Fruit fly (Drosophila melanogaster) whole organism, embryonic: Measurements from ENCODE around the gene CG6791.

Source experiments
- Ada2b ChIP-seq: fragments of 200-800 bp; sonication (Bioruptor generic); IDR thresholded peaks from 2 replicates; pipeline ENCODE4 v1.3.6; 2022; ENCODE audit warnings: missing biosample characterization, missing genetic modification characterization
- Atf-2 ChIP-seq: fragments of 200-800 bp; sonication (Bioruptor generic); optimal IDR thresholded peaks from 2 replicates; lab custom pipeline; 2016; ENCODE audit warnings: missing biosample characterization, missing genetic modification characterization
- CG11456 ChIP-seq: fragments of 200-800 bp; sonication (Bioruptor generic); IDR thresholded peaks from 3 replicates; pipeline ENCODE4 v1.3.6; 2022; ENCODE audit warnings: missing biosample characterization, missing genetic modification characterization
- CG11560 ChIP-seq: fragments of 200-800 bp; sonication (Bioruptor generic); IDR thresholded peaks from 3 replicates; pipeline ENCODE4 v1.3.6; 2022; ENCODE audit warnings: missing biosample characterization, missing genetic modification characterization
- CG12391 ChIP-seq: fragments of 200-800 bp; sonication (Bioruptor generic); optimal IDR thresholded peaks from 3 replicates; lab custom pipeline; 2018; ENCODE audit warnings: missing biosample characterization, mild to moderate bottlenecking, missing genetic modification characterization, moderate library complexity
- CG14710 ChIP-seq: fragments of 200-800 bp; sonication (Bioruptor generic); optimal IDR thresholded peaks from 3 replicates; lab custom pipeline; 2019; ENCODE audit warnings: missing biosample characterization, mild to moderate bottlenecking, missing genetic modification characterization, moderate library complexity
- CG15073 ChIP-seq: fragments of 200-800 bp; sonication (Bioruptor generic); optimal IDR thresholded peaks from 2 replicates; lab custom pipeline; 2016; ENCODE audit warnings: missing biosample characterization, missing genetic modification characterization
- CG15514 ChIP-seq: fragments of 200-800 bp; sonication (Bioruptor generic); optimal IDR thresholded peaks from 3 replicates; lab custom pipeline; 2017; ENCODE audit warnings: missing biosample characterization, missing genetic modification characterization, mild to moderate bottlenecking, moderate library complexity, missing genetic modification reagents
- CG17359 ChIP-seq: fragments of 200-800 bp; sonication (Bioruptor generic); optimal IDR thresholded peaks from 3 replicates; lab custom pipeline; 2018; ENCODE audit warnings: missing biosample characterization, mild to moderate bottlenecking, missing genetic modification characterization, moderate library complexity
- CG2116 ChIP-seq: fragments of 200-800 bp; sonication (Bioruptor generic); optimal IDR thresholded peaks from 3 replicates; lab custom pipeline; 2018; ENCODE audit warnings: missing biosample characterization, mild to moderate bottlenecking, missing genetic modification characterization
- CG2678 ChIP-seq: fragments of 200-800 bp; sonication (Bioruptor generic); optimal IDR thresholded peaks from 3 replicates; lab custom pipeline; 2019; ENCODE audit warnings: missing biosample characterization, mild to moderate bottlenecking, missing genetic modification characterization, moderate library complexity
- CG32532 ChIP-seq: fragments of 200-800 bp; sonication (Bioruptor generic); IDR thresholded peaks from 2 replicates; pipeline ENCODE4 v1.3.6; 2022; ENCODE audit warnings: missing biosample characterization, missing genetic modification characterization
- CG32772 ChIP-seq: fragments of 200-800 bp; sonication (Bioruptor generic); IDR thresholded peaks from 2 replicates; pipeline ENCODE4 v1.3.6; 2022; ENCODE audit warnings: missing biosample characterization, missing genetic modification characterization
- CG4404 ChIP-seq: fragments of 200-800 bp; sonication (Bioruptor generic); IDR thresholded peaks from 2 replicates; pipeline ENCODE4 v1.3.6; 2022; ENCODE audit warnings: missing biosample characterization, missing genetic modification characterization
- CG6813 ChIP-seq: fragments of 200-800 bp; sonication (Bioruptor generic); optimal IDR thresholded peaks from 2 replicates; lab custom pipeline; 2017; ENCODE audit warnings: missing biosample characterization, missing genetic modification characterization, mild to moderate bottlenecking, moderate library complexity, missing genetic modification reagents
- CG7357 ChIP-seq: fragments of 200-800 bp; sonication (Bioruptor generic); IDR thresholded peaks from 3 replicates; pipeline ENCODE4 v1.3.6; 2022; ENCODE audit warnings: missing biosample characterization, missing genetic modification characterization
- CG7839 ChIP-seq: fragments of 200-800 bp; sonication (Bioruptor generic); optimal IDR thresholded peaks from 3 replicates; lab custom pipeline; 2018; ENCODE audit warnings: missing biosample characterization, mild to moderate bottlenecking, missing genetic modification characterization, moderate library complexity
- CG9797 ChIP-seq: fragments of 200-800 bp; sonication (Bioruptor generic); optimal IDR thresholded peaks from 3 replicates; lab custom pipeline; 2018; ENCODE audit warnings: missing biosample characterization, mild to moderate bottlenecking, missing genetic modification characterization
- D19B ChIP-seq: fragments of 200-800 bp; sonication (Bioruptor generic); optimal IDR thresholded peaks from 2 replicates; lab custom pipeline; 2017; ENCODE audit warnings: missing biosample characterization, mild to moderate bottlenecking, missing genetic modification characterization
- Dp ChIP-seq: fragments of 200-800 bp; sonication (Bioruptor generic); optimal IDR thresholded peaks from 2 replicates; lab custom pipeline; 2018; ENCODE audit warnings: missing biosample characterization, mild to moderate bottlenecking, missing genetic modification characterization, moderate library complexity
- E2f2 ChIP-seq: fragments of 200-800 bp; sonication (Bioruptor generic); IDR thresholded peaks from 2 replicates; pipeline ENCODE4 v1.3.6; 2022; ENCODE audit warnings: missing biosample characterization, missing genetic modification characterization
- HLHmδ ChIP-seq: fragments of 200-800 bp; sonication (Bioruptor generic); optimal IDR thresholded peaks from 2 replicates; lab custom pipeline; 2018; ENCODE audit warnings: missing biosample characterization, mild to moderate bottlenecking, missing genetic modification characterization, moderate library complexity
- Lhr ChIP-seq: fragments of 200-800 bp; sonication (Bioruptor generic); optimal IDR thresholded peaks from 3 replicates; lab custom pipeline; 2017; ENCODE audit warnings: mild to moderate bottlenecking, missing biosample characterization, missing genetic modification reagents, missing genetic modification characterization
- Med ChIP-seq: fragments of 200-800 bp; sonication (Bioruptor generic); peaks from one replicate; lab custom pipeline; 2016; ENCODE audit warnings: missing biosample characterization, missing genetic modification characterization, mild to moderate bottlenecking, inconsistent platforms, moderate library complexity
- NfI ChIP-seq: fragments of 200-800 bp; sonication (Bioruptor generic); optimal IDR thresholded peaks from 3 replicates; lab custom pipeline; 2018; ENCODE audit warnings: missing biosample characterization, mild to moderate bottlenecking, missing genetic modification characterization, moderate library complexity
- Opbp ChIP-seq: fragments of 200-800 bp; sonication (Bioruptor generic); IDR thresholded peaks from 3 replicates; pipeline ENCODE4 v1.3.6; 2022; ENCODE audit warnings: missing biosample characterization, missing genetic modification characterization; ENCODE audit not compliant: partially characterized antibody
- Sox100B ChIP-seq: fragments of 200-800 bp; sonication (Bioruptor generic); optimal IDR thresholded peaks from 3 replicates; lab custom pipeline; 2018; ENCODE audit warnings: missing biosample characterization, mild to moderate bottlenecking, missing genetic modification characterization
- Trl ChIP-seq, 3 experiments: fragments of >200 bp in 2 of 3; fragments of 200-800 bp in 1 of 3; sonication (Bioruptor generic) in 1 of 3; optimal IDR thresholded peaks; 2 replicates in 1 of 3; 3 replicates in 2 of 3; lab custom pipeline; 2016 to 2017; ENCODE audit warnings: missing biosample characterization in 1 of 3, missing genetic modification characterization in 1 of 3
- ash1 ChIP-seq: fragments of 200-800 bp; sonication (Bioruptor generic); optimal IDR thresholded peaks from 2 replicates; lab custom pipeline; 2018; ENCODE audit warnings: missing biosample characterization, mild to moderate bottlenecking, missing genetic modification characterization
- chn ChIP-seq: fragments of 200-800 bp; sonication (Bioruptor generic); optimal IDR thresholded peaks from 2 replicates; lab custom pipeline; 2016; ENCODE audit warnings: missing biosample characterization, missing genetic modification characterization
- disco-r ChIP-seq: fragments of 200-800 bp; sonication (Bioruptor generic); optimal IDR thresholded peaks from 2 replicates; lab custom pipeline; 2016; ENCODE audit warnings: missing biosample characterization, missing genetic modification characterization
- eve ChIP-seq, 2 experiments: fragments of >200 bp; optimal IDR thresholded peaks; 2 replicates each; lab custom pipeline; 2017; ENCODE audit warnings: missing biosample characterization in 2 of 2, missing genetic modification characterization in 2 of 2
- gcm ChIP-seq: fragments of 200-800 bp; sonication (Bioruptor generic); optimal IDR thresholded peaks from 2 replicates; lab custom pipeline; 2019; ENCODE audit warnings: missing biosample characterization, mild to moderate bottlenecking, missing genetic modification characterization, moderate library complexity
- gt ChIP-seq: fragments of 200-800 bp; sonication (Bioruptor generic); IDR thresholded peaks from 2 replicates; pipeline ENCODE4 v1.3.6; 2022; ENCODE audit warnings: missing biosample characterization, missing genetic modification characterization
- hb ChIP-seq: fragments of 200-800 bp; sonication (Bioruptor generic); IDR thresholded peaks from 3 replicates; pipeline ENCODE4 v1.3.6; 2022; ENCODE audit warnings: missing biosample characterization, missing genetic modification characterization; ENCODE audit not compliant: partially characterized antibody
- hkb ChIP-seq, 2 experiments: fragments of 200-800 bp in 1 of 2; fragments of >200 bp in 1 of 2; sonication (Bioruptor generic) in 1 of 2; IDR thresholded peaks in 1 of 2; optimal IDR thresholded peaks in 1 of 2; 2 replicates each; pipeline versions ENCODE4 v1.3.6 to Lab custom; 2017 to 2022; ENCODE audit warnings: missing biosample characterization in 1 of 2, missing genetic modification characterization in 1 of 2
- hth ChIP-seq: fragments of >200 bp; optimal IDR thresholded peaks from 2 replicates; lab custom pipeline; 2017; ENCODE audit warnings: inconsistent platforms
- lbe ChIP-seq: fragments of 200-800 bp; sonication (Bioruptor generic); optimal IDR thresholded peaks from 2 replicates; lab custom pipeline; 2016; ENCODE audit warnings: missing biosample characterization, mild to moderate bottlenecking, missing genetic modification characterization
- nerfin-1 ChIP-seq: fragments of 200-800 bp; sonication (Bioruptor generic); optimal IDR thresholded peaks from 3 replicates; lab custom pipeline; 2019; ENCODE audit warnings: missing biosample characterization, mild to moderate bottlenecking, missing genetic modification characterization, moderate library complexity
- pfk ChIP-seq: fragments of 200-800 bp; sonication (Bioruptor generic); optimal IDR thresholded peaks from 2 replicates; lab custom pipeline; 2018; ENCODE audit warnings: missing biosample characterization, mild to moderate bottlenecking, missing genetic modification characterization, moderate library complexity
- ro ChIP-seq: fragments of 200-800 bp; sonication (Bioruptor generic); IDR thresholded peaks from 2 replicates; pipeline ENCODE4 v1.3.6; 2022; ENCODE audit warnings: missing biosample characterization, missing genetic modification characterization
- sc ChIP-seq, 3 experiments: fragments of >200 bp in 2 of 3; fragments of 200-800 bp in 1 of 3; sonication (Bioruptor generic) in 1 of 3; optimal IDR thresholded peaks; 2 replicates in 2 of 3; 3 replicates in 1 of 3; lab custom pipeline; 2017; ENCODE audit warnings: mild to moderate bottlenecking in 1 of 3, missing biosample characterization in 1 of 3, missing genetic modification characterization in 1 of 3, missing genetic modification reagents in 1 of 3
- trem ChIP-seq: fragments of 200-800 bp; optimal IDR thresholded peaks from 3 replicates; lab custom pipeline; 2019; ENCODE audit warnings: missing biosample characterization, mild to moderate bottlenecking, missing genetic modification characterization, moderate library complexity
- twi ChIP-seq: fragments of 200-800 bp; optimal IDR thresholded peaks from 2 replicates; lab custom pipeline; 2019; ENCODE audit warnings: missing biosample characterization, mild to moderate bottlenecking, missing genetic modification characterization, moderate library complexity
- vvl ChIP-seq: fragments of 200-800 bp; sonication (Bioruptor generic); IDR thresholded peaks from 2 replicates; pipeline ENCODE4 v1.3.6; 2022; ENCODE audit warnings: missing biosample characterization, missing genetic modification characterization
- z ChIP-seq: fragments of 200-800 bp; sonication (Bioruptor generic); IDR thresholded peaks from 3 replicates; pipeline ENCODE4 v1.3.6; 2022; ENCODE audit warnings: missing biosample characterization, missing genetic modification characterization
- zf30C ChIP-seq: fragments of 200-800 bp; sonication (Bioruptor generic); optimal IDR thresholded peaks from 3 replicates; lab custom pipeline; 2018; ENCODE audit warnings: missing biosample characterization, mild to moderate bottlenecking, missing genetic modification characterization

CG6791 gene

dm6 chr3R:11604654-11605436, 14.9 kb upstream of the CG6791 start (continued):
- TF ChIP-seq ro (GFP tag; lab: Robert Waterston, UW) (no peak), disco-r (GFP tag; lab: Kevin White, UChicago) (no peak), trem (tag; lab: Kevin White, UChicago) (peak; percentile 5), gcm (GFP tag; lab: Kevin White, UChicago) (peak; percentile 44), CG11560 (tag; lab: Robert Waterston, UW) (no peak), CG12391 (tag; lab: Kevin White, UChicago) (no peak), zf30C (no peak), vvl (GFP tag; lab: Robert Waterston, UW) (peak; percentile 60; the same call in 1 of the 2 replicates), CG4404 (GFP tag; lab: Robert Waterston, UW) (no peak), Trl (optimal IDR thresholded peaks at IDR 0.05; lab: Kevin White, UChicago) (peak; percentile 97 to 99), Trl (GFP tag; optimal IDR thresholded peaks at IDR 0.05; lab: Kevin White, UChicago) (peak; percentile 7), nerfin-1 (tag; lab: Kevin White, UChicago) (no peak), E2f2 (GFP tag; lab: Robert Waterston, UW) (peak; percentile 17; the same call in 1 of the 2 replicates), eve (GFP tag; optimal IDR thresholded peaks at IDR 0.05; lab: Kevin White, UChicago) (peak in 1 of 2 experiments; percentile 52), Ada2b (GFP tag; lab: Robert Waterston, UW) (no peak), D19B (no peak), lbe (GFP tag; lab: Kevin White, UChicago) (peak; percentile 44), CG32772 (no peak), pfk (GFP tag; lab: Kevin White, UChicago) (no peak), gt (GFP tag; lab: Robert Waterston, UW) (no peak), sc (optimal IDR thresholded peaks at IDR 0.05; lab: Kevin White, UChicago) (no peak), sc (GFP tag; optimal IDR thresholded peaks at IDR 0.05; lab: Kevin White, UChicago) (no peak), Atf-2 (GFP tag; lab: Kevin White, UChicago) (no peak), CG9797 (GFP tag; lab: Kevin White, UChicago) (no peak), twi (tag; lab: Kevin White, UChicago) (no peak), chn (GFP tag; lab: Kevin White, UChicago) (no peak), CG15514 (GFP tag; lab: Kevin White, UChicago) (no peak), CG32532 (peak; percentile 68; the same call in 1 of the 2 replicates), NfI (GFP tag; lab: Kevin White, UChicago) (no peak), CG15073 (GFP tag; lab: Kevin White, UChicago) (no peak), Opbp (peak; percentile 48; the same call in 1 of the 3 replicates), CG7839 (tag; lab: Kevin White, UChicago) (no peak), CG17359 (tag; lab: Kevin White, UChicago) (no peak), CG2678 (tag; lab: Kevin White, UChicago) (peak; percentile 5), CG11456 (GFP tag; lab: Robert Waterston, UW) (no peak), hth (lab: Kevin White, UChicago) (no peak), CG14710 (tag; lab: Kevin White, UChicago) (no peak), Med (GFP tag; lab: Kevin White, UChicago) (peak; percentile 60), hb (GFP tag; lab: Robert Waterston, UW) (no peak), ash1 (GFP tag; lab: Kevin White, UChicago) (no peak), z (GFP tag; lab: Robert Waterston, UW) (peak; percentile 64; the same call in 1 of the 3 replicates), hkb (optimal IDR thresholded peaks at IDR 0.05; lab: Kevin White, UChicago) (no peak), hkb (GFP tag; IDR thresholded peaks at IDR 0.05; lab: Robert Waterston, UW) (no peak), Lhr (no peak), HLHmδ (GFP tag; lab: Kevin White, UChicago) (peak; percentile 37), CG7357 (GFP tag; lab: Robert Waterston, UW) (peak; percentile 30; the same call in 1 of the 3 replicates), CG2116 (peak; percentile 11), Dp (GFP tag; lab: Kevin White, UChicago) (no peak), CG6813 (GFP tag; lab: Kevin White, UChicago) (peak; percentile 38), Sox100B (no peak)
